Fruit fly (Drosophila melanogaster) whole organism, larva: ENCODE data around the gene Ugt302E1.

Experiments used
- noc ChIP-seq: fragments of 200-800 bp; sonication (Bioruptor generic); optimal IDR thresholded peaks from 3 replicates; lab custom pipeline; 2019; ENCODE audit warnings: missing biosample characterization, mild to moderate bottlenecking, missing genetic modification characterization, moderate library complexity

The Ugt302E1 gene

DNA sequence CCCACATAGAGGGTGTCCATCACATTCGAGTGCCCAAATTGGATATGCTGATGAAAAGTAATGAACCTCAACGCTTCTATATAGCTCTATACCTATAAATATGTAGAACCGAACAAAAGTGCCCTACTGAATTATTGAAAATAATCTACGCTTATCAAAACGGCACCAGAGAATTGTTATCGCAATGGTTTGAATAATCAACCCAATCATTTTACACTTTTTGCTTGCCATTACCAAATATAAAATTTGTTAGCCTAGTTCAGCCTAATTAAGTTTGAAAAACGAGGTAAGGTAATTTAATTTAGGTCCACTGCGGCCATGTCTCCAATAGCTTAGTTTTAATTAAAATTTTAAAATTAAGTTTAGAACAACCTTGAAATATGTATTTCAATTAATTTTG is 21.4 kb downstream of the Ugt302E1 start:
- no peak for TF ChIP-seq noc (tag; lab: Kevin White, UChicago)

DNA sequence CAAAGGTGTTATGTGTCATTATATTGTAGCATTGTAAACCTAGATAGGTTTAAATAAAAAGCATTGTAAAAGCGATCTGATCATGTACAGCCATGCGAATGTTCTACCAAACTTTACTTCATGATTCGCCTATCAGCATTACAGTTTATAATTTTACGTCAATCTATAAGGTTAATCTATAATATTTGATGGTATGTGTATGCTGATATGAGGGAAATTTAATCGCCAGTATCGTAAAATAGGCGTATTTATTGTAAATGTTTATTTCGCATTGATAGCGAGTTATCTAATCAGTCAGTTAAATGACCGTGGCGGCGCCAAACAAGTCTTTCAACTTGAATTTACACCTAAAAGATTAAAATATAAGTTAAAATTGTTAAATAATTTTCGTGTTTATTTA is 23.2 kb downstream of the Ugt302E1 start:
- TF ChIP-seq noc (tag; lab: Kevin White, UChicago): no peak

DNA sequence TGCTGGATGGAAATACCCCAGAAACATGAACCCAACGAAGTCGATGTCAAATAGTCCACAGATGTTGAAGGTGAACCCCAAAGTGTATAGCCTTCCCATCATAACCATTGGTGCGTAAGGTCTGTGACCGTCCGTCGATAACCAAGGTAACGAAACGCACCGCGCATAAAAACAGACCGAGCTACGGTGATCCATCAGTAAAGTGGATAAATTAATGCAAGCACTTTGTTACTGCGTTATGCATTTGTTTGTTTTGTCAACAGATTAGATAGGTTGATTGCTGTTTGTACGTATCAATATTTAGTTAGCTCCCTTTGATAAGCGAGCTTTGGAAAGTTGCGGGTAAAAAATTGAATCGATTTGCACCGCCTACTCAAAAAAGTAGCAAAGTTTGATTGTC is 23.9 kb downstream of the Ugt302E1 start:
- TF ChIP-seq noc (tag; lab: Kevin White, UChicago): no peak

DNA sequence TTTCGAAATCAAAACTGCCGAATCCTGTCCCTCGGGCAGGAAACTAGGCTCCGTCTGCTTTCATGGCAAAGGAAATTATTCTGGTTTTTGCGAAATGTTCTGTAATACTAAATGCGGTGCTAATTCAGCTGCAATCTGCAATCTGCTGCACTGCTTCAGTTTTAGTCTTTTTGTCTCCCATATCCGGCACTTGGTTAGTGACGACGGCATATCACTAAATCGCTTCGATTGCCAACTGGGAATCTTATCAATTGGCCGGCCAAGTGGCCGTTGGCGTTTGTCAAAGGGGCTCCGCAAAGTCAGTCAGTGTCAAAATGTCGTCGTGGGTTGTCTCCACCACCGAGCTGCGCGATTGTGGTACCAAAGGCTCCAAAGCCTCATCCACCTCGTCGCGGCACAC is 41.4 kb downstream of the Ugt302E1 start, which contains the start of gene CG18577:
TSS of gene CG18577 (plus strand) at position 301 of the 400 bp plus-strand sequence.
- TF ChIP-seq noc (tag; lab: Kevin White, UChicago): no peak

DNA sequence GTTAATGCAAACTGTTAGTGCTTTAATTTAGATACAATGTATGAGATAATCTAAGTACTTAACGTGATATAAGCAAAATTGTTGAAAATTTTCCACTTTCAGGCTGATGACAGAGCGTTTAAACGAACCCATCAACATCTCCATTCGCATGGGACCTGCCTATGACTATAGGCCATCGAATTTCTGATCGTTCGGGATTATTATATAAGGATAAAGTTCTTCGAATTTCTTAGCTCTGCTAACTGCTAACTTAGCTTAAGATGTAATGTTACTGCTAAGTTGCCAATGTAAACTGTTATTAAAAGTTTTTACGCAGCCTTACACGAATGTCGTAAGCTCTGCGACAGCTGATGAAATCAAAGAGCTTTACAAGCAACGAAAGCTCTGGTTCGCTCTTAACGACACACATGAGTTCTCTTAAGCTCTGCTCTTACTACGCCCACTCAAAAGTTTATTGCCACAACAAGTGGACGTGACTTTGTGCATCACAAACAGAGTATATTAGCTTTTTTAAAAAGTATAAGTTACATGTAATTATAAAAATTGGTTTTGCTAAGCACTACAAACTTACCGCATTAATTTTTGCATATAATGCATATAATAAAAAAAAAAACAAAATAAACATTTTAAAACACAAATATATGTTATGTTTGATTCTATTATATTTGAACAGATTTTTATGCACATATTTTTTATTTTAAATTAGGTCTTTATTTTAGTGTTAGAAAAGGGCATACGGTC is 42.4 kb downstream of the Ugt302E1 start:
- TF ChIP-seq noc (tag; lab: Kevin White, UChicago): peak; percentile 98

DNA sequence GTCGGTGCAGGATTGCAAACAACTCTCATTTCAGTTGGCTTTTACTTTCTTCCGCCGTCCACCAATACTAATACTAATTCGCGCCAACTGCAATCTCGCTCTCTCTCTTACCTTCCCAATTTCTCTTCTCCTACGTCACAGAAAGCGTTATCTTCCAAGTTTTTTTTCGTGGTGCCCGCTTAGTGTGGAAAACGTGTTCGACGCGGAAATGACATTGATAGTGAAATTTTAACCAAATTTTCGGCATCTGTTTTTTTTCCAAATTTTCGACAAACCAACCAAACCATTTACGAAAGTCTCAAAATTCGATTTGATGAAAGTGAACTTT is 42.9 kb downstream of the Ugt302E1 start, which contains the start of gene cu:
TSS of gene cu (plus strand) at position 204 of the 328 bp plus-strand sequence.
- no peak for TF ChIP-seq noc (tag; lab: Kevin White, UChicago)

DNA sequence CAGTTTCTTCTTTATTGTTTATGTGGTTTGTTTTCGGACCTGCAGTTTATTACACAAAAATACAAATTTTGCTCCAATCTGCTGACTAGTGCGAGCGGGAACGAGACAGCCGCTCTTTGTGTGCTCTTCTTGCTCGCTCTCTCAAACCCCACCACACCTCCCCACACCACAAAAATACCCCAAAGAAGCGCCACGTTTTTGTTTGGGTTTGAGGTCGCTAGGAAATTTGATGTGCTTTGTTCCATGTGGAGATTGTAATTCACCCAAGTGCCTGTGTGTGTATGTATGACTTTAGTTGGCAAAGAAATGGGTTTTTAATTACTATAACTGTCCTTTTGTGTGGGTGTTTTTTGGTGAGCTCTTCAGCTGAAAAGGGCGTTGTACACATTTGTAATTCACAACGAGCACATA is 43.6 kb downstream of the Ugt302E1 start:
- TF ChIP-seq noc (tag; lab: Kevin White, UChicago): peak; percentile 34

DNA sequence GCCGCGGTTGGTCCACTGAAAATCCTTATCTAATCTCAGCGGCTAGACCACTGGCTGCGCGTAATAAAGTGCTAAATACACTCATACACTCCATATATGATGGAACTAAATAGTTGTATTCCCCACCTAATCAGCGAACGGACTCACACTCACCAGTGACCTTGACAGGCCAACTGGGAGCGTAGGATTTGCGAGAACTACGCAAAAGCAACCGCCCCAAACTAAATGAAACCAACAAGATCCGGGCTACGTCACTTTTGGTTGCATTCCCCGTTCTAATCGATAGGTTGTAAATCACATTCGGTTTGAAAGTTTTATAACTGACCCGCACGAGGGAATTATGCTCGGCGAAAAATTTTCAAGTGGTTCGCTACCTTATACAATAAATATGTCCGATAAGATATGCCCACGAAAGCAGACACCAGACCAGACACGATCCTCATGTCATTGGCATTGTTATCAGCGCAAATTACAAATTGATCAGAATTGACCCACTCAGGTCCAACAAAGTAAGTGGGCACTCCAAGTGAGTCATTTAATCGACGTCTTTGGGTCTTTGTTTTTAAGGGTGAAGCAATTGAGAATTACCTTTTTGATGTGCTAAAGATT is 44.9 kb downstream of the Ugt302E1 start:
- TF ChIP-seq noc (tag; lab: Kevin White, UChicago): peak; percentile 71

DNA sequence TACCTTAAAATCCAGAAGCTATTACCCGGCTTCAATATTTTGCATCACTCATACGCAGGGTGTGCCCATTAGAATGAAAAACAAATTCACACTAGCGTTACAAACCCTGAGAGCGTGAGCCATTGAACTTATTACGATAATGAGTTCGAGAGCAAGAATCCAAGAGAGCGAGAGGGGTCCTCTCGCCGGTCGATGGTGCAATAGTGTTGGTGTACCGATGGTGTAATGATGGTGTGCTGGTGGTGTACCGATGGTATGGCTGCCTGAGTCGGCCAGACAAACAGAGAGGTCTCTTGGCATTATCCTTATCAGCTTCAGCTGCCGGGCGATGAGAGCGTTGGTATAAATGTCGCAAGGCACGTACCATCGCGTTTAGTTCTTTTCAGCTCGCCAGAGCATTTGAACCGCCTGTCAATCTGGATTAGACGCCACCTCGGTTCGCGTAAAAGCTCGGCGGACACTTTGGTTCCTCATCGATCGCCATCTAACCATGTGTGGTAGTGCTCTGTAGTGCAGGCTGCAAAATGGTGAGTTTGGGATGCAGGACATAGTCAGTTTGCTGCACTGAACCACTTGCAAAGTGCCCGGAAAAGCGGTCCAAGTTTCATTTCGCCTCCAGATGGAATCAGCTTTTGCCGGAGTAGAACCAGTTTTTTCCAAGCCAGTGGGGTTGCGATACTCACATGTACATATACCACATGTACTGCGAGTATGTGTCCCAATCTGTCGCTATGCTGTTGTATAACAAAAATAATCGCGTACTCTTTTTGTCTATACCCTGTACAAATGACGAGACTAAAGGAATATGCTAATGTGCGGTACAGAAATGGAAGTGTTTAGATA is 45.8 kb downstream of the Ugt302E1 start:
- no peak for TF ChIP-seq noc (tag; lab: Kevin White, UChicago)

DNA sequence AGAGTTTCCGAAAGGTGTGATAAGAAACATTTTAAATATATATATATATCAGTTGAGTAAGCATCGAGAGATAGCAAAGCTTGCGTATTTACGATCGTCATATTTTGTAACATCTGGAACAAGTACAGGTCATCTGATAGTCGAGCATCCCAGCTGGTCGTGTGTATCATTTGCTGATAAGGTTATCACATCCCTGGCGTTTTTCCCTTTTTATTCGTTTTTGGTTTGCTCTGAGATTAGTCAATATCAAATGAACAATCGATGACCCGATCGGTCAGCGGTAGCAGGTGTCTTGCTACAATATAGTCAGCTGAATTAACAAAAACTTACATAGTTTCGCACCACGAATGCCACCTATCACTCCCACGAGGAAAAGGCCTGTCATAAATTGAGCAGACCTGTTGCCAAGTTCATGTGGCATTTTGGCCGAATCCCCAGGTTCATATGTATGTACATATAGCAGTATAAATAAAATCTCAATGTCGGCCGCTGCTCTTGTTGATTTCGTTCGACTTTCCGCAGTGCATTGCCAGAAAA is 46.5 kb downstream of the Ugt302E1 start:
- peak; percentile 94 for TF ChIP-seq noc (tag; lab: Kevin White, UChicago)
